Fruit fly (Drosophila melanogaster): ENCODE measurements around the gene Adi1.

The Adi1 gene

dm6 chr3L:10711352-10711751 is 48.2 kb downstream of the Adi1 start:
- no peak for TF ChIP-seq CG5204 (GFP tag; optimal IDR thresholded peaks at IDR 0.05)
- TF ChIP-seq CG14711 (tag; optimal IDR thresholded peaks at IDR 0.05), result no peak

dm6 chr3L:10712005-10712404 is 48.8 kb downstream of the Adi1 start:
- TF ChIP-seq CG33017 (tag; optimal IDR thresholded peaks at IDR 0.05), result no peak
- TF ChIP-seq CG1620 (GFP tag; optimal IDR thresholded peaks at IDR 0.05), result no peak
- TF ChIP-seq CG7101 (tag; optimal IDR thresholded peaks at IDR 0.05), result no peak
- no peak for TF ChIP-seq Hr96 (GFP tag; optimal IDR thresholded peaks at IDR 0.05)
- TF ChIP-seq cic (GFP tag; optimal IDR thresholded peaks at IDR 0.05), result no peak
- TF ChIP-seq CG5204 (GFP tag; optimal IDR thresholded peaks at IDR 0.05), result no peak
- no peak for TF ChIP-seq ovo (GFP tag; optimal IDR thresholded peaks at IDR 0.05)

- TF ChIP-seq Mnt (GFP tag; optimal IDR thresholded peaks at IDR 0.05), result no peak
- TF ChIP-seq CG11617 (GFP tag; optimal IDR thresholded peaks at IDR 0.05), result no peak
- no peak for TF ChIP-seq cnc (optimal IDR thresholded peaks at IDR 0.05)
- no peak for TF ChIP-seq CG7045 (GFP tag; optimal IDR thresholded peaks at IDR 0.05)
- no peak for TF ChIP-seq ovo (GFP tag; optimal IDR thresholded peaks at IDR 0.05)
- no peak for TF ChIP-seq Clk (GFP tag; optimal IDR thresholded peaks at IDR 0.05)
- no peak for TF ChIP-seq CG1620 (GFP tag; optimal IDR thresholded peaks at IDR 0.05)
These were observed 50.4 kb downstream of the Adi1 start for dm6 chr3L:10713458-10714118.
